Fruit fly (Drosophila melanogaster) whole organism, adult: Measurements from ENCODE around the gene CG10254.

ENCODE experiments used
- CG11617 ChIP-seq: fragments of 200-800 bp; sonication (Bioruptor generic); optimal IDR thresholded peaks from 2 replicates; lab custom pipeline; 2017; ENCODE audit warnings: mild to moderate bottlenecking, missing biosample characterization, missing genetic modification reagents, missing genetic modification characterization
- CG12768 ChIP-seq: fragments of 200-800 bp; sonication (Bioruptor generic); optimal IDR thresholded peaks from 2 replicates; lab custom pipeline; 2017; ENCODE audit warnings: missing biosample characterization, missing genetic modification characterization, mild to moderate bottlenecking, moderate library complexity, missing genetic modification reagents
- CG14711 ChIP-seq: fragments of 200-800 bp; sonication (Bioruptor generic); optimal IDR thresholded peaks from 2 replicates; lab custom pipeline; 2018; ENCODE audit warnings: missing biosample characterization, mild to moderate bottlenecking, missing genetic modification characterization, moderate library complexity
- CG1620 ChIP-seq: fragments of 200-800 bp; sonication (Bioruptor generic); optimal IDR thresholded peaks from 2 replicates; lab custom pipeline; 2016; ENCODE audit warnings: missing biosample characterization, missing genetic modification characterization
- CG33017 ChIP-seq: fragments of 200-800 bp; sonication (Bioruptor generic); optimal IDR thresholded peaks from 2 replicates; lab custom pipeline; 2018; ENCODE audit warnings: missing biosample characterization, mild to moderate bottlenecking, missing genetic modification characterization, moderate library complexity
- CG5204 ChIP-seq: fragments of 200-800 bp; sonication (Bioruptor generic); optimal IDR thresholded peaks from 2 replicates; lab custom pipeline; 2016; ENCODE audit warnings: missing biosample characterization, missing genetic modification characterization
- CG7045 ChIP-seq: fragments of 200-800 bp; sonication (Bioruptor generic); optimal IDR thresholded peaks from 2 replicates; lab custom pipeline; 2017; ENCODE audit warnings: missing biosample characterization, mild to moderate bottlenecking, missing genetic modification characterization
- CG7101 ChIP-seq: fragments of 200-800 bp; sonication (Bioruptor generic); optimal IDR thresholded peaks from 2 replicates; lab custom pipeline; 2018; ENCODE audit warnings: missing biosample characterization, mild to moderate bottlenecking, missing genetic modification characterization, moderate library complexity
- Clk ChIP-seq: fragments of 200-800 bp; sonication (Bioruptor generic); optimal IDR thresholded peaks from 2 replicates; lab custom pipeline; 2017; ENCODE audit warnings: missing biosample characterization, missing genetic modification characterization
- Crg-1 ChIP-seq: fragments of 200-800 bp; sonication (Bioruptor generic); optimal IDR thresholded peaks from 2 replicates; lab custom pipeline; 2016; ENCODE audit warnings: missing biosample characterization, missing genetic modification characterization
- Hr96 ChIP-seq: fragments of 200-800 bp; sonication (Bioruptor generic); optimal IDR thresholded peaks from 2 replicates; lab custom pipeline; 2016; ENCODE audit warnings: missing biosample characterization, missing genetic modification characterization
- Mnt ChIP-seq: fragments of 200-800 bp; sonication (Bioruptor generic); optimal IDR thresholded peaks from 2 replicates; lab custom pipeline; 2016; ENCODE audit warnings: missing biosample characterization, mild to moderate bottlenecking, missing genetic modification characterization
- bab1 ChIP-seq: fragments of 200-800 bp; sonication (Bioruptor generic); optimal IDR thresholded peaks from 3 replicates; lab custom pipeline; 2019; ENCODE audit warnings: missing biosample characterization, mild to moderate bottlenecking, missing genetic modification characterization, moderate library complexity
- cic ChIP-seq: fragments of 200-800 bp; sonication (Bioruptor generic); optimal IDR thresholded peaks from 2 replicates; lab custom pipeline; 2017; ENCODE audit warnings: missing biosample characterization, mild to moderate bottlenecking, missing genetic modification characterization, moderate library complexity
- cnc ChIP-seq, 2 experiments: fragments of >200 bp; optimal IDR thresholded peaks; 2 replicates each; lab custom pipeline; 2017
- kay ChIP-seq: fragments of 200-800 bp; sonication (Bioruptor generic); peaks from one replicate; lab custom pipeline; 2016; ENCODE audit warnings: missing biosample characterization, missing genetic modification characterization, borderline replicate concordance
- ovo ChIP-seq: fragments of 200-800 bp; sonication (Bioruptor generic); optimal IDR thresholded peaks from 2 replicates; lab custom pipeline; 2016; ENCODE audit warnings: missing biosample characterization, missing genetic modification characterization
- pad ChIP-seq: fragments of 200-800 bp; sonication (Bioruptor generic); optimal IDR thresholded peaks from 3 replicates; lab custom pipeline; 2017; ENCODE audit warnings: missing biosample characterization, missing genetic modification characterization, mild to moderate bottlenecking, moderate library complexity, missing genetic modification reagents
- tj ChIP-seq: fragments of 200-800 bp; sonication (Bioruptor generic); optimal IDR thresholded peaks from 3 replicates; lab custom pipeline; 2017; ENCODE audit warnings: missing biosample characterization, mild to moderate bottlenecking, missing genetic modification characterization, moderate library complexity
- toe ChIP-seq: fragments of 200-800 bp; sonication (Bioruptor generic); optimal IDR thresholded peaks from 2 replicates; lab custom pipeline; 2016; ENCODE audit warnings: missing biosample characterization, missing genetic modification characterization

CG10254 gene

dm6 chr3R:23702461-23702860 lies 7.7 kb upstream of the CG10254 start, which contains the start of gene Qsox4:
Gene Qsox4 (plus strand): TSS chr3R:23702761.
- no peak for TF ChIP-seq CG12768 (GFP tag; lab: Kevin White, UChicago)
- TF ChIP-seq CG33017 (tag; lab: Kevin White, UChicago), result no peak
- TF ChIP-seq ovo (GFP tag; lab: Kevin White, UChicago), result no peak
- TF ChIP-seq tj, result no peak
- no peak for TF ChIP-seq Crg-1 (GFP tag; lab: Kevin White, UChicago)
- TF ChIP-seq Mnt (GFP tag; lab: Kevin White, UChicago), result no peak
- TF ChIP-seq CG7045 (GFP tag; lab: Kevin White, UChicago), result no peak
- TF ChIP-seq CG14711 (tag; lab: Kevin White, UChicago), result no peak
- TF ChIP-seq CG7101 (tag; lab: Kevin White, UChicago), result no peak
- no peak for TF ChIP-seq cic
- TF ChIP-seq Clk, result no peak
- TF ChIP-seq pad, result no peak

dm6 chr3R:23700304-23700767 lies 5.6 kb upstream of the CG10254 start, which contains the start of the genes CG31468 and Gba1a:
Gene CG31468 (minus strand): TSS chr3R:23700354.
Gene Gba1a (plus strand): TSS chr3R:23700621.
- TF ChIP-seq cic, result no peak
- TF ChIP-seq cnc (optimal IDR thresholded peaks at IDR 0.05; lab: Kevin White, UChicago), result no peak
- no peak for TF ChIP-seq CG14711 (tag; lab: Kevin White, UChicago)
- TF ChIP-seq ovo (GFP tag; lab: Kevin White, UChicago), result no peak
- no peak for TF ChIP-seq CG5204 (GFP tag; lab: Kevin White, UChicago)
- TF ChIP-seq Mnt (GFP tag; lab: Kevin White, UChicago), result no peak
- no peak for TF ChIP-seq Crg-1 (GFP tag; lab: Kevin White, UChicago)
- TF ChIP-seq CG7045 (GFP tag; lab: Kevin White, UChicago), result no peak
- no peak for TF ChIP-seq Clk
- no peak for TF ChIP-seq CG33017 (tag; lab: Kevin White, UChicago)
- TF ChIP-seq CG11617, result no peak
- TF ChIP-seq toe (GFP tag; lab: Kevin White, UChicago), result no peak

dm6 chr3R:23698835-23699234 lies 4.1 kb upstream of the CG10254 start, which contains the start of gene prt:
Gene prt (minus strand): TSS chr3R:23699027.
- TF ChIP-seq tj, result no peak
- no peak for TF ChIP-seq CG5204 (GFP tag; lab: Kevin White, UChicago)
- TF ChIP-seq CG1620 (GFP tag; lab: Kevin White, UChicago), result no peak
- no peak for TF ChIP-seq pad
- no peak for TF ChIP-seq ovo (GFP tag; lab: Kevin White, UChicago)
- no peak for TF ChIP-seq toe (GFP tag; lab: Kevin White, UChicago)
- TF ChIP-seq Crg-1 (GFP tag; lab: Kevin White, UChicago), result no peak
- no peak for TF ChIP-seq CG7045 (GFP tag; lab: Kevin White, UChicago)
- TF ChIP-seq cic, result no peak
- no peak for TF ChIP-seq bab1 (GFP tag; lab: Kevin White, UChicago)
- no peak for TF ChIP-seq Mnt (GFP tag; lab: Kevin White, UChicago)
- no peak for TF ChIP-seq CG7101 (tag; lab: Kevin White, UChicago)
- no peak for TF ChIP-seq Clk
- no peak for TF ChIP-seq CG14711 (tag; lab: Kevin White, UChicago)
- TF ChIP-seq cnc (optimal IDR thresholded peaks at IDR 0.05; lab: Kevin White, UChicago), result no peak
- TF ChIP-seq CG33017 (tag; lab: Kevin White, UChicago), result no peak

- TF ChIP-seq cic (no peak), toe (GFP tag; lab: Kevin White, UChicago) (no peak), Mnt (GFP tag; lab: Kevin White, UChicago) (no peak), pad (no peak), CG12768 (GFP tag; lab: Kevin White, UChicago) (no peak), bab1 (GFP tag; lab: Kevin White, UChicago) (no peak), cnc (optimal IDR thresholded peaks at IDR 0.05; lab: Kevin White, UChicago) (no peak)
Measured at dm6 chr3R:23696145-23696544, 1.4 kb upstream of the CG10254 start, which contains the start of gene CG10252. Gene CG10252 (minus strand): TSS chr3R:23696245.

- TF ChIP-seq CG14711 (tag; lab: Kevin White, UChicago) (no peak), kay (GFP tag; lab: Kevin White, UChicago) (no peak)
Measured at dm6 chr3R:23686924-23687323, 7.9 kb downstream of the CG10254 start.

dm6 chr3R:23685955-23686354 lies 8.8 kb downstream of the CG10254 start, which contains the start of gene SPE:
Gene SPE (plus strand): TSS chr3R:23686255.
- TF ChIP-seq cic, result peak; percentile 18
- no peak for TF ChIP-seq kay (GFP tag; lab: Kevin White, UChicago)
- TF ChIP-seq tj, result peak; percentile 44

- TF ChIP-seq CG1620 (GFP tag; lab: Kevin White, UChicago) (no peak), bab1 (GFP tag; lab: Kevin White, UChicago) (no peak), CG14711 (tag; lab: Kevin White, UChicago) (no peak), Hr96 (no peak), Crg-1 (GFP tag; lab: Kevin White, UChicago) (no peak), CG33017 (tag; lab: Kevin White, UChicago) (no peak), pad (no peak), kay (GFP tag; lab: Kevin White, UChicago) (no peak), CG7045 (GFP tag; lab: Kevin White, UChicago) (no peak), Mnt (GFP tag; lab: Kevin White, UChicago) (no peak), ovo (GFP tag; lab: Kevin White, UChicago) (no peak), CG12768 (GFP tag; lab: Kevin White, UChicago) (no peak), cnc (optimal IDR thresholded peaks at IDR 0.05; lab: Kevin White, UChicago) (no peak), cic (no peak), toe (GFP tag; lab: Kevin White, UChicago) (no peak), tj (no peak), CG5204 (GFP tag; lab: Kevin White, UChicago) (no peak), CG11617 (no peak), CG7101 (tag; lab: Kevin White, UChicago) (no peak)
Measured at dm6 chr3R:23683757-23684156, 11.0 kb downstream of the CG10254 start, which contains the start of gene CG18754. Gene CG18754 (plus strand): TSS chr3R:23684057.
